Fruit fly (Drosophila melanogaster) whole organism, embryonic: ENCODE data around the gene fend.

ENCODE experiments used
- Abd-B ChIP-seq: fragments of 200-800 bp; sonication (Bioruptor generic); optimal IDR thresholded peaks from 2 replicates; lab custom pipeline; 2018; ENCODE audit warnings: missing biosample characterization, mild to moderate bottlenecking, missing genetic modification characterization, moderate library complexity
- Atf-2 ChIP-seq: fragments of 200-800 bp; sonication (Bioruptor generic); optimal IDR thresholded peaks from 2 replicates; lab custom pipeline; 2016; ENCODE audit warnings: missing biosample characterization, missing genetic modification characterization
- BtbVII ChIP-seq: fragments of 200-800 bp; sonication (Bioruptor generic); optimal IDR thresholded peaks from 3 replicates; lab custom pipeline; 2017; ENCODE audit warnings: missing biosample characterization, mild to moderate bottlenecking, missing genetic modification characterization
- CG10267 ChIP-seq: fragments of 200-800 bp; sonication (Bioruptor generic); optimal IDR thresholded peaks from 2 replicates; lab custom pipeline; 2018; ENCODE audit warnings: missing biosample characterization, mild to moderate bottlenecking, missing genetic modification characterization, moderate library complexity
- CG10321 ChIP-seq: fragments of 200-800 bp; sonication (Bioruptor generic); IDR thresholded peaks from 2 replicates; pipeline ENCODE4 v1.3.6; 2022; ENCODE audit warnings: missing biosample characterization, missing genetic modification characterization
- CG11695 ChIP-seq: fragments of 200-800 bp; sonication (Bioruptor generic); IDR thresholded peaks from 3 replicates; pipeline ENCODE4 v1.3.6; 2022; ENCODE audit warnings: missing biosample characterization, missing genetic modification characterization
- CG14710 ChIP-seq: fragments of 200-800 bp; sonication (Bioruptor generic); optimal IDR thresholded peaks from 3 replicates; lab custom pipeline; 2019; ENCODE audit warnings: missing biosample characterization, mild to moderate bottlenecking, missing genetic modification characterization, moderate library complexity
- CG15269 ChIP-seq: fragments of 200-800 bp; sonication (Bioruptor generic); optimal IDR thresholded peaks from 2 replicates; lab custom pipeline; 2018; ENCODE audit warnings: missing biosample characterization, mild to moderate bottlenecking, missing genetic modification characterization, moderate library complexity
- CG16779 ChIP-seq: fragments of 200-800 bp; sonication (Bioruptor generic); IDR thresholded peaks from 2 replicates; pipeline ENCODE4 v1.3.6; 2022; ENCODE audit warnings: missing biosample characterization, missing genetic modification characterization
- CG17359 ChIP-seq: fragments of 200-800 bp; sonication (Bioruptor generic); optimal IDR thresholded peaks from 3 replicates; lab custom pipeline; 2018; ENCODE audit warnings: missing biosample characterization, mild to moderate bottlenecking, missing genetic modification characterization, moderate library complexity
- CG17361 ChIP-seq: fragments of 200-800 bp; sonication (Bioruptor generic); IDR thresholded peaks from 3 replicates; pipeline ENCODE4 v1.3.6; 2022; ENCODE audit warnings: missing biosample characterization, missing genetic modification characterization
- CG17802 ChIP-seq: fragments of 200-800 bp; sonication (Bioruptor generic); optimal IDR thresholded peaks from 2 replicates; lab custom pipeline; 2018; ENCODE audit warnings: missing biosample characterization, mild to moderate bottlenecking, missing genetic modification characterization, moderate library complexity
- CG2120 ChIP-seq: fragments of 200-800 bp; sonication (Bioruptor generic); optimal IDR thresholded peaks from 3 replicates; lab custom pipeline; 2016; ENCODE audit warnings: missing biosample characterization, missing genetic modification characterization
- CG2678 ChIP-seq: fragments of 200-800 bp; sonication (Bioruptor generic); optimal IDR thresholded peaks from 3 replicates; lab custom pipeline; 2019; ENCODE audit warnings: missing biosample characterization, mild to moderate bottlenecking, missing genetic modification characterization, moderate library complexity
- CG30431 ChIP-seq: fragments of 200-800 bp; sonication (Bioruptor generic); optimal IDR thresholded peaks from 2 replicates; lab custom pipeline; 2017; ENCODE audit warnings: missing biosample characterization, missing genetic modification characterization
- CG4424 ChIP-seq: fragments of 200-800 bp; sonication (Bioruptor generic); optimal IDR thresholded peaks from 3 replicates; lab custom pipeline; 2016; ENCODE audit warnings: missing biosample characterization, missing genetic modification characterization
- CG6689 ChIP-seq: fragments of 200-800 bp; sonication (Bioruptor generic); IDR thresholded peaks from 2 replicates; pipeline ENCODE4 v1.3.6; 2022; ENCODE audit warnings: missing biosample characterization, missing genetic modification characterization
- CG7372 ChIP-seq: fragments of 200-800 bp; sonication (Bioruptor generic); IDR thresholded peaks from 2 replicates; pipeline ENCODE4 v1.3.6; 2022; ENCODE audit warnings: missing biosample characterization, missing genetic modification characterization
- CG9215 ChIP-seq: fragments of 200-800 bp; sonication (Bioruptor generic); IDR thresholded peaks from 2 replicates; pipeline ENCODE4 v1.3.6; 2022; ENCODE audit warnings: missing biosample characterization, missing genetic modification characterization
- CG9932 ChIP-seq: fragments of 200-800 bp; sonication (Bioruptor generic); IDR thresholded peaks from 2 replicates; pipeline ENCODE4 v1.3.6; 2022; ENCODE audit warnings: missing biosample characterization, missing genetic modification characterization
- Deaf1 ChIP-seq: fragments of 200-800 bp; optimal IDR thresholded peaks from 3 replicates; lab custom pipeline; 2019; ENCODE audit warnings: missing biosample characterization, mild to moderate bottlenecking, missing genetic modification characterization, moderate library complexity
- Dip3 ChIP-seq: fragments of 200-800 bp; sonication (Bioruptor generic); optimal IDR thresholded peaks from 3 replicates; lab custom pipeline; 2016; ENCODE audit warnings: missing biosample characterization, missing genetic modification characterization
- Ets97D ChIP-seq: fragments of 200-800 bp; sonication (Bioruptor generic); optimal IDR thresholded peaks from 3 replicates; lab custom pipeline; 2016; ENCODE audit warnings: missing biosample characterization, missing genetic modification characterization
- HLH54F ChIP-seq: fragments of 200-800 bp; sonication (Bioruptor generic); optimal IDR thresholded peaks from 3 replicates; lab custom pipeline; 2016; ENCODE audit warnings: missing biosample characterization, missing genetic modification characterization
- Hmr ChIP-seq: fragments of 200-800 bp; sonication (Bioruptor generic); optimal IDR thresholded peaks from 3 replicates; lab custom pipeline; 2017; ENCODE audit warnings: mild to moderate bottlenecking, missing biosample characterization, missing genetic modification reagents, missing genetic modification characterization
- Hr51 ChIP-seq, 2 experiments: fragments of 200-800 bp; sonication (Bioruptor generic); optimal IDR thresholded peaks; 2 replicates in 1 of 2; 3 replicates in 1 of 2; lab custom pipeline; 2016 to 2018; ENCODE audit warnings: missing biosample characterization in 2 of 2, missing genetic modification characterization in 2 of 2, mild to moderate bottlenecking in 1 of 2, moderate library complexity in 1 of 2
- Lim3 ChIP-seq: fragments of 200-800 bp; sonication (Bioruptor generic); IDR thresholded peaks from 2 replicates; pipeline ENCODE4 v1.3.6; 2022; ENCODE audit warnings: missing biosample characterization, missing genetic modification characterization
- Myb ChIP-seq: fragments of 200-800 bp; sonication (Bioruptor generic); optimal IDR thresholded peaks from 2 replicates; lab custom pipeline; 2016; ENCODE audit warnings: missing biosample characterization, missing genetic modification characterization
- NfI ChIP-seq: fragments of 200-800 bp; sonication (Bioruptor generic); optimal IDR thresholded peaks from 3 replicates; lab custom pipeline; 2018; ENCODE audit warnings: missing biosample characterization, mild to moderate bottlenecking, missing genetic modification characterization, moderate library complexity
- Rfx ChIP-seq: fragments of 200-800 bp; sonication (Bioruptor generic); IDR thresholded peaks from 2 replicates; pipeline ENCODE4 v1.3.6; 2022; ENCODE audit warnings: missing biosample characterization, missing genetic modification characterization
- Tbp ChIP-seq: fragments of >200 bp; optimal IDR thresholded peaks from 2 replicates; lab custom pipeline; 2018; ENCODE audit warnings: missing biosample characterization, missing genetic modification characterization
- Xbp1 ChIP-seq: fragments of 200-800 bp; sonication (Bioruptor generic); optimal IDR thresholded peaks from 3 replicates; lab custom pipeline; 2016; ENCODE audit warnings: missing biosample characterization, mild to moderate bottlenecking, missing genetic modification characterization
- ac ChIP-seq: fragments of 200-800 bp; sonication (Bioruptor generic); optimal IDR thresholded peaks from 3 replicates; lab custom pipeline; 2017; ENCODE audit warnings: missing biosample characterization, mild to moderate bottlenecking, missing genetic modification characterization
- ap ChIP-seq: fragments of 200-800 bp; sonication (Bioruptor generic); IDR thresholded peaks from 2 replicates; pipeline ENCODE4 v1.3.6; 2022; ENCODE audit warnings: missing biosample characterization, missing genetic modification characterization
- az2 ChIP-seq: fragments of 200-800 bp; sonication (Bioruptor generic); optimal IDR thresholded peaks from 3 replicates; lab custom pipeline; 2016; ENCODE audit warnings: missing biosample characterization, missing genetic modification characterization
- bcd ChIP-seq: fragments of 200-800 bp; sonication (Bioruptor generic); optimal IDR thresholded peaks from 2 replicates; lab custom pipeline; 2017; ENCODE audit warnings: missing biosample characterization, mild to moderate bottlenecking, missing genetic modification characterization
- crp ChIP-seq, 2 experiments: fragments of 200-800 bp; sonication (Bioruptor generic); optimal IDR thresholded peaks; 2 replicates in 1 of 2; 3 replicates in 1 of 2; lab custom pipeline; 2017; ENCODE audit warnings: missing biosample characterization in 2 of 2, missing genetic modification characterization in 2 of 2, mild to moderate bottlenecking in 1 of 2, moderate library complexity in 1 of 2
- danr ChIP-seq: fragments of 200-800 bp; sonication (Bioruptor generic); IDR thresholded peaks from 2 replicates; pipeline ENCODE4 v1.3.6; 2022; ENCODE audit warnings: missing biosample characterization, missing genetic modification characterization
- dati ChIP-seq: fragments of 200-800 bp; sonication (Bioruptor generic); IDR thresholded peaks from 2 replicates; pipeline ENCODE4 v1.3.6; 2022; ENCODE audit warnings: missing biosample characterization, missing genetic modification characterization
- fd102C ChIP-seq: fragments of 200-800 bp; sonication (Bioruptor generic); optimal IDR thresholded peaks from 2 replicates; lab custom pipeline; 2018; ENCODE audit warnings: missing biosample characterization, mild to moderate bottlenecking, missing genetic modification characterization, moderate library complexity
- gcm ChIP-seq: fragments of 200-800 bp; sonication (Bioruptor generic); optimal IDR thresholded peaks from 2 replicates; lab custom pipeline; 2019; ENCODE audit warnings: missing biosample characterization, mild to moderate bottlenecking, missing genetic modification characterization, moderate library complexity
- gfzf ChIP-seq: fragments of 200-800 bp; sonication (Bioruptor generic); optimal IDR thresholded peaks from 2 replicates; lab custom pipeline; 2016; ENCODE audit warnings: missing biosample characterization, mild to moderate bottlenecking, missing genetic modification characterization, moderate library complexity
- hb ChIP-seq: fragments of 200-800 bp; sonication (Bioruptor generic); IDR thresholded peaks from 3 replicates; pipeline ENCODE4 v1.3.6; 2022; ENCODE audit warnings: missing biosample characterization, missing genetic modification characterization; ENCODE audit not compliant: partially characterized antibody
- inv ChIP-seq: fragments of 200-800 bp; sonication (Bioruptor generic); IDR thresholded peaks from 2 replicates; pipeline ENCODE4 v1.3.6; 2022; ENCODE audit warnings: missing biosample characterization, missing genetic modification characterization; ENCODE audit not compliant: partially characterized antibody
- knrl ChIP-seq: fragments of 200-800 bp; sonication (Bioruptor generic); IDR thresholded peaks from 3 replicates; pipeline ENCODE4 v1.3.6; 2022; ENCODE audit warnings: missing biosample characterization, missing genetic modification characterization; ENCODE audit not compliant: partially characterized antibody
- nerfin-1 ChIP-seq: fragments of 200-800 bp; sonication (Bioruptor generic); optimal IDR thresholded peaks from 3 replicates; lab custom pipeline; 2019; ENCODE audit warnings: missing biosample characterization, mild to moderate bottlenecking, missing genetic modification characterization, moderate library complexity
- row ChIP-seq: fragments of 200-800 bp; sonication (Bioruptor generic); IDR thresholded peaks from 3 replicates; pipeline ENCODE4 v1.3.6; 2022; ENCODE audit warnings: missing biosample characterization, missing genetic modification characterization
- tio ChIP-seq: fragments of 200-800 bp; sonication (Bioruptor generic); optimal IDR thresholded peaks from 2 replicates; lab custom pipeline; 2017; ENCODE audit warnings: missing biosample characterization, missing genetic modification characterization, inconsistent platforms
- trem ChIP-seq: fragments of 200-800 bp; optimal IDR thresholded peaks from 3 replicates; lab custom pipeline; 2019; ENCODE audit warnings: missing biosample characterization, mild to moderate bottlenecking, missing genetic modification characterization, moderate library complexity
- vvl ChIP-seq: fragments of 200-800 bp; sonication (Bioruptor generic); IDR thresholded peaks from 2 replicates; pipeline ENCODE4 v1.3.6; 2022; ENCODE audit warnings: missing biosample characterization, missing genetic modification characterization
- yki ChIP-seq: fragments of >200 bp; optimal IDR thresholded peaks from 3 replicates; lab custom pipeline; 2018
- z ChIP-seq: fragments of 200-800 bp; sonication (Bioruptor generic); IDR thresholded peaks from 3 replicates; pipeline ENCODE4 v1.3.6; 2022; ENCODE audit warnings: missing biosample characterization, missing genetic modification characterization

The fend gene

DNA sequence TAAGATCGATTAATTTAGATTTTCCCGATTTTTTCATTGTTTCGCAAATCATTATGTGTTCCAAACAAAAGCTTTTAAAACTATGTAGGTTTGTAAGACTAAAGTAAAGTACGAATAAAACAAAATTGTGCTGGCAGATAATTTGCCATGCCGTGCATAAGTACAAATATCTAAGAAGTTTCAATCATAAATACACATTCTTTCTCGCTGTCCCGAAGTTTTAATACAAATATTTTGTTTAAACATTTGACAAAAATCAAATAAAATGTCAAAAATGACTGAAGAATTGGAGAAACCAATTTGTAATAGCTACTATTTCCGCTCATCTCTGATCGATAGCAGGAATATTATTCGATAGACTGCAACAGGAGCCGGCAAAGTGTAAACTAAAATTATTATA, 52.3 kb downstream of the fend start, which contains the start of gene APC4 (continued):
- TF ChIP-seq az2 (GFP tag; lab: Kevin White, UChicago), result peak; percentile 23
- TF ChIP-seq CG15269 (tag; lab: Kevin White, UChicago), result peak; percentile 34
- TF ChIP-seq NfI (GFP tag; lab: Kevin White, UChicago), result no peak
- TF ChIP-seq inv, result no peak
- TF ChIP-seq Xbp1 (GFP tag; lab: Kevin White, UChicago), result peak; percentile 30
- TF ChIP-seq vvl (GFP tag; lab: Robert Waterston, UW), result no peak
- TF ChIP-seq CG11695 (GFP tag; lab: Robert Waterston, UW), result no peak
- TF ChIP-seq CG9932 (GFP tag; lab: Robert Waterston, UW), result peak; percentile 51
- TF ChIP-seq Atf-2 (GFP tag; lab: Kevin White, UChicago), result peak; percentile 9
- TF ChIP-seq Rfx (GFP tag; lab: Robert Waterston, UW), result 0 out of 2 replicates have a peak, but pooled peaks have one; percentile 26
- TF ChIP-seq z (GFP tag; lab: Robert Waterston, UW), result no peak
- TF ChIP-seq crp (GFP tag; optimal IDR thresholded peaks at IDR 0.05; lab: Kevin White, UChicago), result no peak
- TF ChIP-seq Hmr, result peak; percentile 17
- TF ChIP-seq CG7372, result no peak
- no peak for TF ChIP-seq CG16779 (GFP tag; lab: Robert Waterston, UW)
- no peak for TF ChIP-seq danr (GFP tag; lab: Robert Waterston, UW)
- no peak for TF ChIP-seq fd102C (GFP tag; lab: Kevin White, UChicago)
- no peak for TF ChIP-seq CG9215 (GFP tag; lab: Robert Waterston, UW)
- no peak for TF ChIP-seq gcm (GFP tag; lab: Kevin White, UChicago)
- no peak for TF ChIP-seq gfzf (GFP tag; lab: Kevin White, UChicago)
- TF ChIP-seq Deaf1, result no peak
- TF ChIP-seq yki (lab: Kevin White, UChicago), result no peak
- TF ChIP-seq ap (GFP tag; lab: Robert Waterston, UW), result no peak
- peak; percentile 24 for TF ChIP-seq Abd-B (GFP tag; lab: Kevin White, UChicago)
- no peak for TF ChIP-seq CG30431
- peak; percentile 56 for TF ChIP-seq CG2120
- no peak for TF ChIP-seq CG10321 (GFP tag; lab: Robert Waterston, UW)
- no peak for TF ChIP-seq hb (GFP tag; lab: Robert Waterston, UW)
- peak; percentile 75 for TF ChIP-seq row (GFP tag; lab: Robert Waterston, UW)
- TF ChIP-seq Lim3 (GFP tag; lab: Robert Waterston, UW), result no peak
- peak; percentile 26 for TF ChIP-seq CG4424 (GFP tag; lab: Kevin White, UChicago)
- TF ChIP-seq Dip3, result no peak
- peak; percentile 54 for TF ChIP-seq CG2678 (tag; lab: Kevin White, UChicago)
- TF ChIP-seq knrl (GFP tag; lab: Robert Waterston, UW), result no peak
- TF ChIP-seq Myb (GFP tag; lab: Kevin White, UChicago), result peak; percentile 31
- peak; percentile 68 for TF ChIP-seq CG17361 (GFP tag; lab: Robert Waterston, UW)
- no peak for TF ChIP-seq HLH54F (GFP tag; lab: Kevin White, UChicago)
- TF ChIP-seq dati, result no peak
- peak; percentile 33 for TF ChIP-seq CG10267
- peak; percentile 12 for TF ChIP-seq Ets97D (GFP tag; lab: Kevin White, UChicago)
- TF ChIP-seq bcd (GFP tag; lab: Kevin White, UChicago), result no peak
- no peak for TF ChIP-seq Tbp (GFP tag; lab: Kevin White, UChicago)
- no peak for TF ChIP-seq BtbVII (GFP tag; lab: Kevin White, UChicago)
- TF ChIP-seq Hr51 (GFP tag; optimal IDR thresholded peaks at IDR 0.05; lab: Kevin White, UChicago), result peak in 1 of 2 experiments; percentile 41
- TF ChIP-seq tio, result no peak
- no peak for TF ChIP-seq ac (GFP tag; lab: Kevin White, UChicago)
- TF ChIP-seq CG6689 (GFP tag; lab: Robert Waterston, UW), result no peak
- peak; percentile 25 for TF ChIP-seq CG17359 (tag; lab: Kevin White, UChicago)
- no peak for TF ChIP-seq CG17802 (tag; lab: Kevin White, UChicago)
- no peak for TF ChIP-seq trem
- TF ChIP-seq nerfin-1, result peak; percentile 1
- peak; percentile 52 for TF ChIP-seq CG14710 (tag; lab: Kevin White, UChicago)
